Worm (Caenorhabditis elegans): ENCODE measurements around the gene F47F2.3.

DNA sequence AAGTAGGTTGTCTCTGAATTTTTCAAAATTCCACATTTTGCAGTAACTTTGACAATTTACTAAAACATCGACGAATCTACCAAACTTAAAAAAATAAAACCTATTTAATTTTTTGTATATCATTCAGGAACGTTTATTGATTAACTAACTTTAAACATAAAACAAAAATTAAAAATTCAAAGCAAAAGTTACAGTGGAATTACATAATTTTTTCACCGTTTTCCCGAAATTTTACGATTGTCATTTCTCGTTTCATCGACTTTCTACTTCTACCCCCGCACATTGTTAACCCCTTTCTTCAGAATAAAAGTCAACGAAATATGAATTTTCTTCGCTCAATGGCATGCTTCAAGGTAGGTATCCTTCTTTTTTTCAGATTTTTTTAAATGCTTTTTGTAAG, 17.2 kb downstream of the F47F2.3 start, which contains the start of gene F47F2.1:
- TF ChIP-seq elt-2 (tag; optimal IDR thresholded peaks at IDR 0.05) (no peak), pag-3 (tag; optimal IDR thresholded peaks at IDR 0.05; ENCODE audit: borderline replicate concordance) (no peak), hlh-6 (tag; optimal IDR thresholded peaks at IDR 0.05) (no peak), nhr-11 (tag; optimal IDR thresholded peaks at IDR 0.05) (no peak), pha-4 (tag; optimal IDR thresholded peaks at IDR 0.05) (no peak), syd-9 (tag; optimal IDR thresholded peaks at IDR 0.05) (no peak), odd-2 (tag; optimal IDR thresholded peaks at IDR 0.05) (no peak), rnt-1 (tag; optimal IDR thresholded peaks at IDR 0.05) (no peak), ceh-9 (tag; optimal IDR thresholded peaks at IDR 0.05) (no peak), sdc-2 (tag; optimal IDR thresholded peaks at IDR 0.05) (no peak), dve-1 (tag; optimal IDR thresholded peaks at IDR 0.05) (no peak), lin-11 (tag; optimal IDR thresholded peaks at IDR 0.05) (no peak), T23F11.4 (GFP tag; optimal IDR thresholded peaks at IDR 0.05) (no peak), ceh-22 (tag; optimal IDR thresholded peaks at IDR 0.05) (no peak)
